Worm (Caenorhabditis elegans) whole organism, L1 larva: ENCODE data around the gene F47C12.7.

Experiments
- C16A3.4 ChIP-seq: fragments of 150-350 bp; optimal IDR thresholded peaks from 2 replicates; lab custom pipeline; 2014; ENCODE audit warnings: missing biosample characterization, missing genetic modification characterization
- F16B12.6 ChIP-seq: fragments of 150-350 bp; optimal IDR thresholded peaks from 2 replicates; lab custom pipeline; 2014; ENCODE audit warnings: missing biosample characterization, missing genetic modification characterization
- Y116A8C.19 ChIP-seq: sonication (generic microtip); optimal IDR thresholded peaks from 2 replicates; lab custom pipeline; 2016; ENCODE audit warnings: missing compliant biosample characterization, missing genetic modification characterization, borderline replicate concordance
- alr-1 ChIP-seq: fragments of 200-800 bp; sonication (Bioruptor generic); optimal IDR thresholded peaks from 2 replicates; lab custom pipeline; 2018; ENCODE audit warnings: borderline replicate concordance, mild to moderate bottlenecking, missing genetic modification characterization, missing compliant biosample characterization
- aly-2 ChIP-seq: fragments of 150-350 bp; optimal IDR thresholded peaks from 2 replicates; lab custom pipeline; 2014; ENCODE audit warnings: missing biosample characterization, missing genetic modification characterization
- ama-1 ChIP-seq: fragments of 150-350 bp; optimal IDR thresholded peaks from 2 replicates; lab custom pipeline; 2014
- blmp-1 ChIP-seq: fragments of 150-350 bp; optimal IDR thresholded peaks from 2 replicates; lab custom pipeline; 2014; ENCODE audit warnings: missing biosample characterization, missing genetic modification characterization
- ceh-63 ChIP-seq: fragments of 200-800 bp; sonication (Bioruptor generic); optimal IDR thresholded peaks from 2 replicates; lab custom pipeline; 2018; ENCODE audit warnings: mild to moderate bottlenecking, missing genetic modification characterization, missing compliant biosample characterization
- ceh-8 ChIP-seq: fragments of 200-800 bp; sonication (Bioruptor generic); optimal IDR thresholded peaks from 2 replicates; lab custom pipeline; 2018; ENCODE audit warnings: mild to moderate bottlenecking, missing genetic modification characterization, moderate library complexity, missing compliant biosample characterization
- ceh-82 ChIP-seq, 3 experiments: fragments of 150-350 bp in 1 of 3; sonication (generic microtip) in 2 of 3; optimal IDR thresholded peaks; 2 replicates each; lab custom pipeline; 2014 to 2017; ENCODE audit warnings: missing biosample characterization in 3 of 3, missing genetic modification characterization in 3 of 3
- ceh-88 ChIP-seq: fragments of 200-800 bp; sonication (Bioruptor generic); IDR thresholded peaks from 2 replicates; pipeline ENCODE4 v1.3.6; 2022; ENCODE audit warnings: missing genetic modification characterization, missing compliant biosample characterization
- ceh-90 ChIP-seq: sonication (generic microtip); optimal IDR thresholded peaks from 2 replicates; lab custom pipeline; 2016; ENCODE audit warnings: missing genetic modification characterization, missing compliant biosample characterization
- dsc-1 ChIP-seq: sonication (generic microtip); optimal IDR thresholded peaks from 2 replicates; lab custom pipeline; 2016; ENCODE audit warnings: mild to moderate bottlenecking, missing genetic modification characterization, missing compliant biosample characterization
- efl-1 ChIP-seq, 4 experiments: fragments of 150-350 bp; optimal IDR thresholded peaks in 3 of 4; peaks in 1 of 4; 1 replicate in 1 of 4; 2 replicates in 3 of 4; lab custom pipeline; 2014; ENCODE audit warnings: missing biosample characterization in 2 of 4, missing genetic modification characterization in 2 of 4, missing genetic modification reagents in 2 of 4
- efl-3 ChIP-seq: fragments of 200-800 bp; sonication (Bioruptor generic); optimal IDR thresholded peaks from 2 replicates; lab custom pipeline; 2018; ENCODE audit warnings: mild to moderate bottlenecking, missing genetic modification characterization, missing compliant biosample characterization
- elt-3 ChIP-seq, 6 experiments: fragments of 150-350 bp in 1 of 6; sonication (generic microtip); optimal IDR thresholded peaks; 2 replicates each; lab custom pipeline; 2017 to 2018; ENCODE audit warnings: missing biosample characterization in 6 of 6, missing genetic modification characterization in 6 of 6, inconsistent platforms in 1 of 6
- ets-5 ChIP-seq: fragments of 200-800 bp; sonication (Bioruptor generic); IDR thresholded peaks from 2 replicates; pipeline ENCODE4 v1.3.6; 2022; ENCODE audit warnings: missing genetic modification characterization, missing compliant biosample characterization
- fkh-10 ChIP-seq: sonication (generic microtip); optimal IDR thresholded peaks from 2 replicates; lab custom pipeline; 2017; ENCODE audit warnings: missing biosample characterization, missing genetic modification reagents, missing genetic modification characterization
- grh-1 ChIP-seq: fragments of 200-800 bp; sonication (Bioruptor generic); IDR thresholded peaks from 2 replicates; pipeline ENCODE4 v1.3.6; 2022; ENCODE audit warnings: missing genetic modification reagents, missing genetic modification characterization, missing compliant biosample characterization
- hlh-4 ChIP-seq: sonication (generic microtip); optimal IDR thresholded peaks from 2 replicates; lab custom pipeline; 2016; ENCODE audit warnings: mild to moderate bottlenecking, missing genetic modification characterization, missing compliant biosample characterization
- hpl-2 ChIP-seq: fragments of 150-350 bp; optimal IDR thresholded peaks from 2 replicates; lab custom pipeline; 2014; ENCODE audit warnings: missing biosample characterization, missing genetic modification reagents, missing genetic modification characterization
- irx-1 ChIP-seq: sonication (generic microtip); optimal IDR thresholded peaks from 2 replicates; lab custom pipeline; 2016; ENCODE audit warnings: missing genetic modification characterization, missing compliant biosample characterization
- lin-13 ChIP-seq: fragments of 150-350 bp; optimal IDR thresholded peaks from 2 replicates; lab custom pipeline; 2014; ENCODE audit warnings: missing biosample characterization, missing genetic modification reagents, missing genetic modification characterization
- lin-14 ChIP-seq: fragments of 200-800 bp; sonication (Bioruptor generic); optimal IDR thresholded peaks from 2 replicates; lab custom pipeline; 2018; ENCODE audit warnings: mild to moderate bottlenecking, missing genetic modification characterization, moderate library complexity, missing compliant biosample characterization
- lin-35 ChIP-seq, 2 experiments: fragments of 150-350 bp; optimal IDR thresholded peaks; 2 replicates each; lab custom pipeline; 2014; ENCODE audit warnings: missing biosample characterization in 2 of 2, missing genetic modification characterization in 2 of 2, missing genetic modification reagents in 2 of 2
- lin-39 ChIP-seq: fragments of 150-350 bp; optimal IDR thresholded peaks from 2 replicates; lab custom pipeline; 2014; ENCODE audit warnings: missing biosample characterization, missing genetic modification reagents, missing genetic modification characterization
- lir-3 ChIP-seq: sonication (generic microtip); optimal IDR thresholded peaks from 2 replicates; lab custom pipeline; 2016; ENCODE audit warnings: mild to moderate bottlenecking, missing genetic modification characterization, moderate library complexity, missing compliant biosample characterization; ENCODE audit not compliant: poor library complexity
- lsy-2 ChIP-seq, 2 experiments: fragments of 150-350 bp; optimal IDR thresholded peaks; 2 replicates each; lab custom pipeline; 2014; ENCODE audit warnings: missing biosample characterization in 2 of 2, missing genetic modification characterization in 2 of 2
- mdl-1 ChIP-seq, 2 experiments: fragments of 150-350 bp; optimal IDR thresholded peaks; 2 replicates each; lab custom pipeline; 2014 to 2017; ENCODE audit warnings: missing biosample characterization in 2 of 2, missing genetic modification characterization in 2 of 2, inconsistent platforms in 1 of 2
- nhr-12 ChIP-seq: sonication (generic microtip); optimal IDR thresholded peaks from 2 replicates; lab custom pipeline; 2017; ENCODE audit warnings: missing biosample characterization, missing genetic modification characterization
- nhr-19 ChIP-seq: fragments of 200-800 bp; sonication (Bioruptor generic); conservative IDR thresholded peaks from 2 replicates; pipeline ENCODE4 v1.3.6; 2022; ENCODE audit warnings: missing genetic modification characterization, missing compliant biosample characterization
- nhr-28 ChIP-seq: fragments of 150-350 bp; optimal IDR thresholded peaks from 2 replicates; lab custom pipeline; 2014; ENCODE audit warnings: missing biosample characterization, missing genetic modification characterization
- nhr-47 ChIP-seq: sonication (generic microtip); optimal IDR thresholded peaks from 2 replicates; lab custom pipeline; 2016; ENCODE audit warnings: mild to moderate bottlenecking, missing genetic modification characterization, moderate library complexity, missing compliant biosample characterization
- nhr-71 ChIP-seq: sonication (generic microtip); optimal IDR thresholded peaks from 2 replicates; lab custom pipeline; 2016; ENCODE audit warnings: mild to moderate bottlenecking, missing genetic modification characterization, moderate library complexity, missing compliant biosample characterization
- nhr-76 ChIP-seq: sonication (generic microtip); optimal IDR thresholded peaks from 2 replicates; lab custom pipeline; 2017; ENCODE audit warnings: missing biosample characterization, missing genetic modification characterization
- nhr-77 ChIP-seq: fragments of 150-350 bp; optimal IDR thresholded peaks from 2 replicates; lab custom pipeline; 2014; ENCODE audit warnings: missing biosample characterization, missing genetic modification characterization
- nhr-85 ChIP-seq: sonication (generic microtip); peaks from one replicate; lab custom pipeline; 2016; ENCODE audit warnings: missing genetic modification characterization, inconsistent platforms, missing compliant biosample characterization
- nhr-90 ChIP-seq: sonication (generic microtip); optimal IDR thresholded peaks from 2 replicates; lab custom pipeline; 2016; ENCODE audit warnings: mild to moderate bottlenecking, missing genetic modification characterization, missing compliant biosample characterization; ENCODE audit not compliant: poor library complexity
- pax-3 ChIP-seq: fragments of 200-800 bp; sonication (Bioruptor generic); optimal IDR thresholded peaks from 2 replicates; lab custom pipeline; 2018; ENCODE audit warnings: mild to moderate bottlenecking, missing genetic modification characterization, moderate library complexity, missing compliant biosample characterization
- rnt-1 ChIP-seq: sonication (generic microtip); optimal IDR thresholded peaks from 2 replicates; lab custom pipeline; 2016; ENCODE audit warnings: mild to moderate bottlenecking, missing genetic modification characterization, moderate library complexity, missing compliant biosample characterization
- skn-1 ChIP-seq: fragments of 150-350 bp; optimal IDR thresholded peaks from 2 replicates; lab custom pipeline; 2014; ENCODE audit warnings: missing biosample characterization, missing genetic modification characterization
- snu-23 ChIP-seq: sonication (generic microtip); optimal IDR thresholded peaks from 2 replicates; lab custom pipeline; 2016; ENCODE audit warnings: missing genetic modification characterization, missing compliant biosample characterization
- sptf-1 ChIP-seq: fragments of 150-350 bp; optimal IDR thresholded peaks from 2 replicates; lab custom pipeline; 2014; ENCODE audit warnings: missing biosample characterization, missing genetic modification characterization
- tlp-1 ChIP-seq: fragments of 150-350 bp; optimal IDR thresholded peaks from 2 replicates; lab custom pipeline; 2014; ENCODE audit warnings: missing biosample characterization, missing genetic modification characterization
- unc-130 ChIP-seq: fragments of 150-350 bp; optimal IDR thresholded peaks from 2 replicates; lab custom pipeline; 2017; ENCODE audit warnings: missing biosample characterization, missing genetic modification characterization, inconsistent platforms
- unc-62 ChIP-seq: fragments of 150-350 bp; optimal IDR thresholded peaks from 2 replicates; lab custom pipeline; 2014; ENCODE audit warnings: missing biosample characterization, missing genetic modification reagents, missing genetic modification characterization
- unc-86 ChIP-seq: sonication (generic microtip); optimal IDR thresholded peaks from 2 replicates; lab custom pipeline; 2016; ENCODE audit warnings: missing genetic modification characterization, missing compliant biosample characterization
- unc-98 ChIP-seq: fragments of 200-800 bp; sonication (Bioruptor generic); IDR thresholded peaks from 2 replicates; pipeline ENCODE4 v1.3.6; 2022; ENCODE audit warnings: missing genetic modification characterization, missing compliant biosample characterization
- xbp-1 ChIP-seq: sonication (generic microtip); optimal IDR thresholded peaks from 2 replicates; lab custom pipeline; 2016; ENCODE audit warnings: missing genetic modification characterization, missing compliant biosample characterization
- zip-4 ChIP-seq: fragments of 200-800 bp; sonication (Bioruptor generic); optimal IDR thresholded peaks from 2 replicates; lab custom pipeline; 2018; ENCODE audit warnings: mild to moderate bottlenecking, missing genetic modification characterization, moderate library complexity, missing compliant biosample characterization
- ztf-11 ChIP-seq, 2 experiments: sonication (generic microtip); optimal IDR thresholded peaks; 2 replicates each; lab custom pipeline; 2016 to 2017; ENCODE audit warnings: missing genetic modification characterization in 2 of 2, missing biosample characterization in 1 of 2, missing compliant biosample characterization in 1 of 2

The F47C12.7 gene

DNA sequence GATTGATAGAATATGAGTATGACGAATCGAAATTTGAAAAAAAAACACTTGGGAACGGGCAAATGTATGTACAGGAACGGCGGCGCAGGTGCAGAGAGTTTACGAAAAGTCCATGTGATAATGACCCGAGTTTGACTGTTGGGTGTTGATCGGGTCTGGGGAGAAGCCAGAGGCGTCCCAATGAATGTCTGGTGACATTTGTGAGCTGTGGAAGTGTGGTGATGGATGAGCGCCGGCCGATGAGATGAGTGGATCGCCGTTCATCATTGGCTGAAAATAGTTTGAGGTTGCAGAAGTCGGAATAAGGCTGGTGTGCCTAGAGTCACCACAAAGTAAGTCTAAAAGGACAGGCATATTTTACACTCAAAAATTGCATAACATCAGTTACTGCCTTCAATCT lies 20.4 kb upstream of the F47C12.7 start:
- no peak for TF ChIP-seq hlh-4
- TF ChIP-seq nhr-85: peak; percentile 42

DNA sequence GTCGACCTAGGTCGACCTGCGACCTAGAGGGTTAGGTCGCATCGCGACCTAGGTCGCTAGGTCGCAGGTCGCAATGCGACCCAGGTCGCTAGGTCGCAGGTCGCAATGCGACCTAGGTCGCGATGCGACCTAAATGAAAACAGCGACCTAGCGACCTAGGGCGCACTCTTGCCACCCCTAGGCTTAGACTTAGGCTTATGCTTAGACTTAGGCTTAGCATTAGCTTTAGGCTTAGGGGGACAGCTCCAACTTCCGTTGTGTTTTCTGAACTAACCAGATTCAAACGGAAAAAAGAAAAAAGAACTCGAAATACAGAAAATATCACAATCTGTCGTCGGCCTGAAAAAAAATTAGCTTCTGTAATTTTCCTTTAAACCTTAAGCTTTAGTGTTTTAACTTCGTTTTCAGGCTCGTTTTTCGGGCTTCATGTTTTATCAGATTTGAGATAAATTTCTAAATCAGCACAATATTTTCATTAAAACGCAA lies 19.1 kb upstream of the F47C12.7 start:
- no peak for TF ChIP-seq lsy-2 (tag; optimal IDR thresholded peaks at IDR 0.05; lab: Kevin White, UChicago)
- TF ChIP-seq efl-1 (optimal IDR thresholded peaks at IDR 0.05; lab: Kevin White, UChicago): no peak
- TF ChIP-seq efl-1 (GFP tag; optimal IDR thresholded peaks at IDR 0.05 in 1 of 2; lab: Kevin White, UChicago): no peak
- TF ChIP-seq hlh-4: no peak
- TF ChIP-seq hpl-2 (GFP tag; lab: Kevin White, UChicago): no peak
- TF ChIP-seq ceh-63: no peak
- TF ChIP-seq alr-1 (tag; lab: Kevin White, UChicago): no peak
- TF ChIP-seq nhr-85: peak; percentile 78
- TF ChIP-seq ceh-82 (tag; optimal IDR thresholded peaks at IDR 0.05; lab: Kevin White, UChicago): no peak
- TF ChIP-seq xbp-1 (tag; lab: Kevin White, UChicago): no peak
- no peak for TF ChIP-seq mdl-1 (tag; optimal IDR thresholded peaks at IDR 0.05; lab: Kevin White, UChicago)
- no peak for TF ChIP-seq fkh-10
- TF ChIP-seq ceh-90: no peak
- TF ChIP-seq lin-14: no peak
- no peak for TF ChIP-seq nhr-77 (tag; lab: Kevin White, UChicago)
- no peak for TF ChIP-seq blmp-1
- no peak for TF ChIP-seq unc-98 (GFP tag; lab: Robert Waterston, UW)
- no peak for TF ChIP-seq lir-3 (tag; lab: Kevin White, UChicago)
- no peak for TF ChIP-seq nhr-47 (tag; lab: Kevin White, UChicago)
- no peak for TF ChIP-seq nhr-76
- no peak for TF ChIP-seq grh-1 (GFP tag; lab: Robert Waterston, UW)
- TF ChIP-seq nhr-71 (tag; lab: Kevin White, UChicago): peak; percentile 22
- no peak for TF ChIP-seq dsc-1 (tag; lab: Kevin White, UChicago)
- TF ChIP-seq unc-130 (tag; lab: Kevin White, UChicago): no peak
- TF ChIP-seq unc-86 (tag; lab: Kevin White, UChicago): no peak
- no peak for TF ChIP-seq nhr-28 (tag; lab: Kevin White, UChicago)
- no peak for TF ChIP-seq nhr-12
- TF ChIP-seq ama-1 (lab: Kevin White, UChicago): no peak
- no peak for TF ChIP-seq tlp-1 (tag; lab: Kevin White, UChicago)
- TF ChIP-seq Y116A8C.19 (tag; lab: Kevin White, UChicago): no peak
- TF ChIP-seq ets-5 (GFP tag; lab: Robert Waterston, UW): no peak
- no peak for TF ChIP-seq C16A3.4 (tag; lab: Kevin White, UChicago)
- TF ChIP-seq sptf-1 (tag; lab: Kevin White, UChicago): no peak
- TF ChIP-seq zip-4 (GFP tag; lab: Kevin White, UChicago): no peak
- no peak for TF ChIP-seq elt-3 (tag; optimal IDR thresholded peaks at IDR 0.05; lab: Kevin White, UChicago)
- TF ChIP-seq lin-39: no peak
- no peak for TF ChIP-seq efl-3 (GFP tag; lab: Kevin White, UChicago)
- no peak for TF ChIP-seq ceh-88 (GFP tag; lab: Robert Waterston, UW)
- no peak for TF ChIP-seq ceh-8 (GFP tag; lab: Kevin White, UChicago)
- no peak for TF ChIP-seq unc-62 (GFP tag; lab: Kevin White, UChicago)
- no peak for TF ChIP-seq ztf-11 (tag; optimal IDR thresholded peaks at IDR 0.05; lab: Kevin White, UChicago)
- TF ChIP-seq irx-1 (tag; lab: Kevin White, UChicago): no peak
- TF ChIP-seq lin-13 (GFP tag; lab: Kevin White, UChicago): peak; percentile 32
- TF ChIP-seq nhr-90 (tag; lab: Kevin White, UChicago): no peak
- TF ChIP-seq skn-1 (tag; lab: Kevin White, UChicago): no peak
- no peak for TF ChIP-seq pax-3
- TF ChIP-seq rnt-1 (tag; lab: Kevin White, UChicago): peak; percentile 1
- peak; percentile 73 for TF ChIP-seq aly-2 (tag; lab: Kevin White, UChicago)
- no peak for TF ChIP-seq snu-23 (GFP tag; lab: Kevin White, UChicago)
- peak; percentile 29 for TF ChIP-seq nhr-19 (GFP tag; lab: Robert Waterston, UW)
- TF ChIP-seq lin-35 (GFP tag; optimal IDR thresholded peaks at IDR 0.05; lab: Kevin White, UChicago): no peak
- TF ChIP-seq F16B12.6 (tag; lab: Kevin White, UChicago): no peak
